Worm (Caenorhabditis elegans) whole organism, L4/young adult: ENCODE measurements around the gene nhr-5.

Experiments
- W03F9.2 ChIP-seq: fragments of 150-350 bp; optimal IDR thresholded peaks from 2 replicates; lab custom pipeline; 2014; ENCODE audit warnings: missing biosample characterization, missing genetic modification characterization
- him-1 ChIP-seq: sonication (generic microtip); optimal IDR thresholded peaks from 2 replicates; lab custom pipeline; 2016; ENCODE audit warnings: missing genotype, missing genetic modification reagents, missing genetic modification characterization, missing compliant biosample characterization

- TF ChIP-seq him-1 (tag; lab: Kevin White, UChicago) (no peak), W03F9.2 (tag; lab: Kevin White, UChicago) (no peak)
Observed at ce11 chrIV:15377473-15377872, 22.6 kb upstream of the nhr-5 start.
